Fruit fly (Drosophila melanogaster): Measurements from ENCODE around the gene CG7379.

dm6 chr3R:17812477-17812876 is 14.4 kb upstream of the CG7379 start:
- TF ChIP-seq EcR (GFP tag; optimal IDR thresholded peaks at IDR 0.05) (no peak), Snoo (tag; optimal IDR thresholded peaks at IDR 0.05) (no peak), rn (GFP tag; IDR thresholded peaks at IDR 0.05) (no peak)

All from whole organism, pupa.